Fruit fly (Drosophila melanogaster): Measurements from ENCODE around the gene CG13833.

- TF ChIP-seq EcR (GFP tag; optimal IDR thresholded peaks at IDR 0.05) (no peak), CG34367 (tag; optimal IDR thresholded peaks at IDR 0.05) (no peak), Ets98B (GFP tag; IDR thresholded peaks at IDR 0.05) (no peak), CG17806 (tag; optimal IDR thresholded peaks at IDR 0.05) (no peak), CG4496 (GFP tag; IDR thresholded peaks at IDR 0.05) (no peak), CG13204 (GFP tag; optimal IDR thresholded peaks at IDR 0.05) (no peak), Snoo (tag; optimal IDR thresholded peaks at IDR 0.05) (no peak), CG15710 (tag; optimal IDR thresholded peaks at IDR 0.05) (no peak), CG10348 (GFP tag; IDR thresholded peaks at IDR 0.05) (no peak), rn (GFP tag; IDR thresholded peaks at IDR 0.05) (no peak), Pif1B (GFP tag; optimal IDR thresholded peaks at IDR 0.05) (no peak), CG8159 (tag; optimal IDR thresholded peaks at IDR 0.05) (no peak), CG8301 (tag; optimal IDR thresholded peaks at IDR 0.05) (no peak)
Observed at dm6 chr3R:23036321-23036720, 958 bp upstream of the CG13833 start.
